Fruit fly (Drosophila melanogaster) whole organism, prepupa: ENCODE results near the gene Esp.

ENCODE experiments used
- Blimp-1 ChIP-seq: fragments of 200-800 bp; sonication (Bioruptor generic); optimal IDR thresholded peaks from 3 replicates; lab custom pipeline; 2017; ENCODE audit warnings: missing biosample characterization, missing genetic modification characterization, mild to moderate bottlenecking, moderate library complexity, missing genetic modification reagents
- CG10631 ChIP-seq: fragments of 200-800 bp; sonication (Bioruptor generic); optimal IDR thresholded peaks from 2 replicates; lab custom pipeline; 2016; ENCODE audit warnings: missing biosample characterization, missing genetic modification characterization
- CG10669 ChIP-seq: fragments of 200-800 bp; sonication (Bioruptor generic); optimal IDR thresholded peaks from 3 replicates; lab custom pipeline; 2018; ENCODE audit warnings: missing biosample characterization, mild to moderate bottlenecking, missing genetic modification characterization, moderate library complexity
- CG11294 ChIP-seq: fragments of 200-800 bp; sonication (Bioruptor generic); IDR thresholded peaks from 2 replicates; pipeline ENCODE4 v1.3.6; 2022; ENCODE audit warnings: missing biosample characterization, missing genetic modification characterization
- CG11762 ChIP-seq: fragments of 200-800 bp; sonication (Bioruptor generic); optimal IDR thresholded peaks from 3 replicates; lab custom pipeline; 2016; ENCODE audit warnings: missing biosample characterization, missing genetic modification characterization; ENCODE audit not compliant: insufficient read depth
- CG15336 ChIP-seq: fragments of 200-800 bp; sonication (Bioruptor generic); IDR thresholded peaks from 2 replicates; pipeline ENCODE4 v1.3.6; 2022; ENCODE audit warnings: missing biosample characterization, missing genetic modification characterization
- CG16779 ChIP-seq: fragments of 200-800 bp; sonication (Bioruptor generic); optimal IDR thresholded peaks from 3 replicates; lab custom pipeline; 2017; ENCODE audit warnings: missing biosample characterization, mild to moderate bottlenecking, missing genetic modification characterization
- CG31627 ChIP-seq: fragments of 200-800 bp; sonication (Bioruptor generic); optimal IDR thresholded peaks from 3 replicates; lab custom pipeline; 2016; ENCODE audit warnings: missing biosample characterization, missing genetic modification characterization
- CG32006 ChIP-seq: fragments of 200-800 bp; sonication (Bioruptor generic); optimal IDR thresholded peaks from 3 replicates; lab custom pipeline; 2017; ENCODE audit warnings: missing biosample characterization, mild to moderate bottlenecking, missing genetic modification characterization
- CG34406 ChIP-seq: fragments of 200-800 bp; sonication (Bioruptor generic); optimal IDR thresholded peaks from 3 replicates; lab custom pipeline; 2016; ENCODE audit warnings: missing biosample characterization, missing genetic modification characterization
- CG6792 ChIP-seq: fragments of 200-800 bp; sonication (Bioruptor generic); optimal IDR thresholded peaks from 3 replicates; lab custom pipeline; 2016; ENCODE audit warnings: missing biosample characterization, missing genetic modification characterization
- CG6854 ChIP-seq: fragments of 200-800 bp; sonication (Bioruptor generic); optimal IDR thresholded peaks from 2 replicates; lab custom pipeline; 2017; ENCODE audit warnings: missing biosample characterization, mild to moderate bottlenecking, missing genetic modification characterization
- CG8319 ChIP-seq: fragments of 200-800 bp; sonication (Bioruptor generic); optimal IDR thresholded peaks from 3 replicates; lab custom pipeline; 2016; ENCODE audit warnings: missing biosample characterization, missing genetic modification characterization
- CG8632 ChIP-seq: fragments of 200-800 bp; sonication (Bioruptor generic); optimal IDR thresholded peaks from 3 replicates; lab custom pipeline; 2016; ENCODE audit warnings: missing biosample characterization, missing genetic modification characterization
- Eip93F ChIP-seq: fragments of 200-800 bp; sonication (Bioruptor generic); optimal IDR thresholded peaks from 2 replicates; lab custom pipeline; 2016; ENCODE audit warnings: missing biosample characterization, mild to moderate bottlenecking, missing genetic modification characterization
- Ets21C ChIP-seq: fragments of 200-800 bp; sonication (Bioruptor generic); optimal IDR thresholded peaks from 3 replicates; lab custom pipeline; 2016; ENCODE audit warnings: missing biosample characterization, missing genetic modification characterization
- Ets96B ChIP-seq: fragments of 200-800 bp; optimal IDR thresholded peaks from 2 replicates; lab custom pipeline; 2019; ENCODE audit warnings: missing biosample characterization, mild to moderate bottlenecking, missing genetic modification characterization, moderate library complexity
- Gug ChIP-seq: fragments of 200-800 bp; sonication (Bioruptor generic); IDR thresholded peaks from 2 replicates; pipeline ENCODE4 v1.3.6; 2022; ENCODE audit warnings: missing biosample characterization, missing genetic modification characterization
- Hr38 ChIP-seq: sonication (Bioruptor generic); optimal IDR thresholded peaks from 2 replicates; lab custom pipeline; 2016; ENCODE audit warnings: missing biosample characterization, missing genetic modification characterization
- Hr39 ChIP-seq: fragments of 200-800 bp; sonication (Bioruptor generic); optimal IDR thresholded peaks from 2 replicates; lab custom pipeline; 2016; ENCODE audit warnings: missing biosample characterization, missing genetic modification characterization
- Hr4 ChIP-seq: fragments of 200-800 bp; sonication (Bioruptor generic); optimal IDR thresholded peaks from 3 replicates; lab custom pipeline; 2016; ENCODE audit warnings: missing biosample characterization, missing genetic modification characterization
- Lpt ChIP-seq: fragments of 200-800 bp; sonication (Bioruptor generic); optimal IDR thresholded peaks from 3 replicates; lab custom pipeline; 2016; ENCODE audit warnings: missing biosample characterization, missing genetic modification characterization
- Smox ChIP-seq: fragments of 200-800 bp; sonication (Bioruptor generic); optimal IDR thresholded peaks from 3 replicates; lab custom pipeline; 2016; ENCODE audit warnings: missing biosample characterization, missing genetic modification characterization
- Sox14 ChIP-seq: fragments of 200-800 bp; sonication (Bioruptor generic); optimal IDR thresholded peaks from 3 replicates; lab custom pipeline; 2016; ENCODE audit warnings: missing biosample characterization, missing genetic modification characterization
- Sox15 ChIP-seq: fragments of 200-800 bp; sonication (Bioruptor generic); optimal IDR thresholded peaks from 3 replicates; lab custom pipeline; 2016; ENCODE audit warnings: missing biosample characterization, missing genetic modification characterization
- achi ChIP-seq: fragments of 200-800 bp; sonication (Bioruptor generic); optimal IDR thresholded peaks from 3 replicates; lab custom pipeline; 2016; ENCODE audit warnings: missing biosample characterization, missing genetic modification characterization
- cyc ChIP-seq: fragments of 200-800 bp; sonication (Bioruptor generic); optimal IDR thresholded peaks from 3 replicates; lab custom pipeline; 2016; ENCODE audit warnings: missing biosample characterization, missing genetic modification characterization
- dac ChIP-seq: fragments of 200-800 bp; sonication (Bioruptor generic); optimal IDR thresholded peaks from 2 replicates; lab custom pipeline; 2017; ENCODE audit warnings: missing biosample characterization, mild to moderate bottlenecking, missing genetic modification characterization
- eg ChIP-seq: fragments of 200-800 bp; sonication (Bioruptor generic); IDR thresholded peaks from 3 replicates; pipeline ENCODE4 v1.3.6; 2022; ENCODE audit warnings: missing biosample characterization, missing genetic modification characterization
- esn ChIP-seq: fragments of 200-800 bp; sonication (Bioruptor generic); optimal IDR thresholded peaks from 2 replicates; lab custom pipeline; 2016; ENCODE audit warnings: missing biosample characterization, mild to moderate bottlenecking, missing genetic modification characterization, moderate library complexity
- fd59A ChIP-seq: fragments of 200-800 bp; sonication (Bioruptor generic); optimal IDR thresholded peaks from 2 replicates; lab custom pipeline; 2017; ENCODE audit warnings: missing biosample characterization, mild to moderate bottlenecking, missing genetic modification characterization, missing genetic modification reagents
- fd85E ChIP-seq: fragments of 200-800 bp; sonication (Bioruptor generic); optimal IDR thresholded peaks from 3 replicates; lab custom pipeline; 2016; ENCODE audit warnings: missing biosample characterization, missing genetic modification characterization
- fkh ChIP-seq: fragments of 200-800 bp; sonication (Bioruptor generic); optimal IDR thresholded peaks from 3 replicates; lab custom pipeline; 2017; ENCODE audit warnings: missing biosample characterization, mild to moderate bottlenecking, missing genetic modification characterization, moderate library complexity
- pdm3 ChIP-seq: fragments of 200-800 bp; sonication (Bioruptor generic); optimal IDR thresholded peaks from 3 replicates; lab custom pipeline; 2016; ENCODE audit warnings: missing biosample characterization, missing genetic modification characterization
- salr ChIP-seq, 2 experiments: fragments of 200-800 bp; sonication (Bioruptor generic); optimal IDR thresholded peaks; 3 replicates each; lab custom pipeline; 2016 to 2018; ENCODE audit warnings: missing biosample characterization in 2 of 2, missing genetic modification characterization in 2 of 2, mild to moderate bottlenecking in 1 of 2
- ss ChIP-seq, 2 experiments: fragments of 200-800 bp; sonication (Bioruptor generic); optimal IDR thresholded peaks; 2 replicates in 1 of 2; 3 replicates in 1 of 2; lab custom pipeline; 2017 to 2018; ENCODE audit warnings: mild to moderate bottlenecking in 2 of 2, missing biosample characterization in 2 of 2, missing genetic modification characterization in 2 of 2, moderate library complexity in 1 of 2
- topi ChIP-seq: fragments of 200-800 bp; sonication (Bioruptor generic); optimal IDR thresholded peaks from 3 replicates; lab custom pipeline; 2016; ENCODE audit warnings: missing biosample characterization, missing genetic modification characterization
- vri ChIP-seq: fragments of 200-800 bp; sonication (Bioruptor generic); optimal IDR thresholded peaks from 3 replicates; lab custom pipeline; 2016; ENCODE audit warnings: missing biosample characterization, mild to moderate bottlenecking, missing genetic modification characterization

The Esp gene

dm6 chr3R:24850420-24850819 lies 8.7 kb downstream of the Esp start, which contains the start of gene CG7006 (continued):
- no peak for TF ChIP-seq Ets96B
- no peak for TF ChIP-seq fd85E (GFP tag; lab: Kevin White, UChicago)
- TF ChIP-seq CG31627 (GFP tag; lab: Kevin White, UChicago), result peak; percentile 79
- no peak for TF ChIP-seq eg (GFP tag; lab: Robert Waterston, UW)
- TF ChIP-seq Smox (GFP tag; lab: Kevin White, UChicago), result no peak
- TF ChIP-seq CG10631 (GFP tag; lab: Kevin White, UChicago), result peak; percentile 67
- no peak for TF ChIP-seq Lpt (GFP tag; lab: Kevin White, UChicago)
- no peak for TF ChIP-seq salr (GFP tag; optimal IDR thresholded peaks at IDR 0.05; lab: Kevin White, UChicago)
- peak; percentile 68 for TF ChIP-seq esn (GFP tag; lab: Kevin White, UChicago)
- TF ChIP-seq CG6854 (GFP tag; lab: Kevin White, UChicago), result no peak
- no peak for TF ChIP-seq Eip93F (GFP tag; lab: Kevin White, UChicago)
- no peak for TF ChIP-seq Blimp-1 (GFP tag; lab: Kevin White, UChicago)
- peak; percentile 83 for TF ChIP-seq cyc (GFP tag; lab: Kevin White, UChicago)
- TF ChIP-seq Gug (GFP tag; lab: Robert Waterston, UW), result no peak
- TF ChIP-seq achi (GFP tag; lab: Kevin White, UChicago), result no peak
- no peak for TF ChIP-seq CG8632 (GFP tag; lab: Kevin White, UChicago)

dm6 chr3R:24851429-24851828 lies 9.7 kb downstream of the Esp start, which contains the start of gene Nct:
Nct (plus strand) TSS chr3R:24851601.
- no peak for TF ChIP-seq CG8319 (GFP tag; lab: Kevin White, UChicago)
- TF ChIP-seq Sox14, result peak; percentile 68

dm6 chr3R:24856143-24856542 lies 14.4 kb downstream of the Esp start, which contains the start of gene HDAC11:
HDAC11 (minus strand) TSS chr3R:24856243.
- TF ChIP-seq Hr39 (GFP tag; lab: Kevin White, UChicago), result no peak
- TF ChIP-seq Sox14, result no peak
- TF ChIP-seq CG16779 (tag; lab: Kevin White, UChicago), result no peak
- TF ChIP-seq Ets21C (GFP tag; lab: Kevin White, UChicago), result no peak
- TF ChIP-seq CG31627 (GFP tag; lab: Kevin White, UChicago), result no peak
- TF ChIP-seq pdm3 (GFP tag; lab: Kevin White, UChicago), result no peak

- TF ChIP-seq CG11294 (GFP tag; lab: Robert Waterston, UW), result no peak
- no peak for TF ChIP-seq dac (GFP tag; lab: Kevin White, UChicago)
- no peak for TF ChIP-seq CG10669
- no peak for TF ChIP-seq ss (GFP tag; optimal IDR thresholded peaks at IDR 0.05; lab: Kevin White, UChicago)
- TF ChIP-seq topi (GFP tag; lab: Kevin White, UChicago), result no peak
Measured at dm6 chr3R:24857459-24857858, 15.7 kb downstream of the Esp start, which contains the start of gene CAH4. CAH4 (minus strand) TSS chr3R:24857559.

- TF ChIP-seq Ets21C (GFP tag; lab: Kevin White, UChicago), result no peak
- TF ChIP-seq CG10669, result no peak
- TF ChIP-seq salr (GFP tag; optimal IDR thresholded peaks at IDR 0.05; lab: Kevin White, UChicago), result no peak
- no peak for TF ChIP-seq fd85E (GFP tag; lab: Kevin White, UChicago)
- no peak for TF ChIP-seq CG6854 (GFP tag; lab: Kevin White, UChicago)
- no peak for TF ChIP-seq vri
- TF ChIP-seq pdm3 (GFP tag; lab: Kevin White, UChicago), result no peak
- no peak for TF ChIP-seq Hr38 (GFP tag; lab: Kevin White, UChicago)
- no peak for TF ChIP-seq Smox (GFP tag; lab: Kevin White, UChicago)
- TF ChIP-seq CG6792 (GFP tag; lab: Kevin White, UChicago), result no peak
- TF ChIP-seq fkh (GFP tag; lab: Kevin White, UChicago), result no peak
- no peak for TF ChIP-seq CG34406 (GFP tag; lab: Kevin White, UChicago)
- no peak for TF ChIP-seq CG11762 (GFP tag; lab: Kevin White, UChicago)
- no peak for TF ChIP-seq Hr4
- no peak for TF ChIP-seq CG32006
- no peak for TF ChIP-seq Sox15
- TF ChIP-seq fd59A, result no peak
- TF ChIP-seq CG15336 (GFP tag; lab: Robert Waterston, UW), result no peak
Measured at dm6 chr3R:24859701-24860100, 18.0 kb downstream of the Esp start, which contains the start of gene ppk22. ppk22 (minus strand) TSS chr3R:24859801.
